Worm (Caenorhabditis elegans): ENCODE data around the gene nas-4.

Gene nas-4

DNA sequence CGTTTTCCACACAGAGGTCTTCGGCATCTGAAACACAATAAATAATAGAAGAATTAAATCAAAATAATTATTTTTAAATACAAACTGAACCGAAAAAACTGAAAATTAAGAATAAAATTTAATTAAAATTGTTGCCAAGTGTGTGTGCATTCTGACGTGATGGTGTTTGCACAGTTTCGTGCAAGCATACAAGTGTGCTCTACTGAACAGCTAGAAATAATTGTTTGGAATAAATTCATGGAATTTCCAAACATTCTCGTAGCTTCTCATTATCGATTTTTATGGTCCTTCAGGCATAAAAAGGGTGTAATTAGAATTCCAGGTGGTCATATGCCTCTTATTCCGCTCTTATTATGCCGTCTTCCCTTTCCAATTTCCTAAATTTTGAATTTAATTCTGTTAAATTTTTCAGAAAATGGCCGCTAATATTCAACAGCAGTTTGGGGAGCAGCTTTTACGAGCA, 16.3 kb upstream of the nas-4 start, which contains the start of the genes mrps-17 and txdc-9 (continued):
- no peak for TF ChIP-seq let-526 (GFP tag; IDR thresholded peaks at IDR 0.05)
- TF ChIP-seq Y53G8AR.9 (GFP tag; conservative IDR thresholded peaks at IDR 0.05), result no peak
- TF ChIP-seq zfh-2 (GFP tag; conservative IDR thresholded peaks at IDR 0.05), result no peak
- no peak for TF ChIP-seq sdz-38 (tag; optimal IDR thresholded peaks at IDR 0.05)
- TF ChIP-seq F49E8.2 (tag; optimal IDR thresholded peaks at IDR 0.05; ENCODE audit: insufficient read depth), result no peak
- no peak for TF ChIP-seq C17E4.6 (GFP tag; IDR thresholded peaks at IDR 0.05)
- peak; percentile 53 for TF ChIP-seq tbp1 (GFP tag; optimal IDR thresholded peaks at IDR 0.05)
- TF ChIP-seq snpc-4 (GFP tag; optimal IDR thresholded peaks at IDR 0.05), result no peak
- TF ChIP-seq snpc-4 (tag; optimal IDR thresholded peaks at IDR 0.05), result peak in 1 of 4 experiments; percentile 35

DNA sequence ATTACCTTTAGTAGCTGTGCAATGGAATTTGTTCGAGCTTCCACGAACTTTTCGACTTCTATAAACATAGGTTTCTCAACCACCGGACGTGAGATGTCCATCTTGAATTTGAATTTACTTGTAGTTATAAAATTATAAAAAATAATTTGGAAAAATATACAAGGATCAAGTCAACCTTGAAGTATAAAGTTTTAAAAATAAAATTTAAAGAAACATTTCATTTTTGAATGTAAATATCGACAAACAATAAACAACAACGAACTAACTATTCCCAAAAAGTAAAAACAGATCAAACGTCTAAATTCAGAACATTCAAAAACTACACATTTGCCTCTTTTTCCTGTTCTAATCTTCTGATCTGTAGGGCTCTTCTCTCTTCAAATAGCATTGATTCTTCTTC, 15.4 kb upstream of the nas-4 start, which contains the start of gene popl-1:
TSS of gene popl-1 (minus strand) at position 101 of the 400 bp plus-strand sequence.
- TF ChIP-seq egl-18 (GFP tag; IDR thresholded peaks at IDR 0.05) (no peak), attf-5 (GFP tag; optimal IDR thresholded peaks at IDR 0.05) (no peak), hsf-1 (GFP tag; IDR thresholded peaks at IDR 0.05) (no peak), egl-44 (GFP tag; IDR thresholded peaks at IDR 0.05) (no peak), let-526 (GFP tag; IDR thresholded peaks at IDR 0.05) (no peak), mcd-1 (GFP tag; IDR thresholded peaks at IDR 0.05) (no peak), ceh-79 (tag; optimal IDR thresholded peaks at IDR 0.05) (no peak), F57A8.1 (GFP tag; optimal IDR thresholded peaks at IDR 0.05) (no peak), ztf-22 (GFP tag; optimal IDR thresholded peaks at IDR 0.05) (no peak), ZK185.1 (tag; optimal IDR thresholded peaks at IDR 0.05; ENCODE audit: poor library complexity, severe bottlenecking) (no peak), Y53F4B.3 (GFP tag; IDR thresholded peaks at IDR 0.05) (no peak), bed-2 (GFP tag; IDR thresholded peaks at IDR 0.05) (no peak), hmg-20 (GFP tag; IDR thresholded peaks at IDR 0.05) (no peak), ceh-91 (GFP tag; IDR thresholded peaks at IDR 0.05) (no peak), lin-35 (GFP tag; optimal IDR thresholded peaks at IDR 0.05) (no peak), ama-1 (optimal IDR thresholded peaks at IDR 0.05) (no peak), ama-1 (GFP tag; optimal IDR thresholded peaks at IDR 0.05) (no peak), sea-2 (GFP tag; IDR thresholded peaks at IDR 0.05) (no peak), die-1 (tag; optimal IDR thresholded peaks at IDR 0.05) (no peak)

DNA sequence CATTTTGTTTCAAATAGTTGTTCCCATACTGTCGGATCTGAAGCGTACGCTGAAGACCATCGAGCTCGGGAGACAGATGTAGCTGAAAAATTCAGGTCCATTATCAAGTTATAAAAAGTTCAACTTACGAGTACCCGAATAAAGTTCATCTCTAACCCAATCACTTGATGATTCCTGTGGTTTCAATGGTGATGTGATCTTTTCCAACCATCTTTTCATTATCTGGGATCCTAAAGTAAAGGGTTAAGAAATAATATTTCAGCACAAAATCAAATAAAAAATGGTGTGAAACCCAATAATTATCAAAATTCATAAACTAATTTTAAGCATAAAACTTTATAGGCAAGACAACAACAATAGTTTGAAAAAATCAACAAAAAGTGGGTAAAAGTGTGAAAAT, 11.7 kb upstream of the nas-4 start, which contains the start of gene C05D11.8:
TSS of gene C05D11.8 (minus strand) at position 101 of the 400 bp plus-strand sequence.
- no peak for TF ChIP-seq somi-1 (GFP tag; optimal IDR thresholded peaks at IDR 0.05)

DNA sequence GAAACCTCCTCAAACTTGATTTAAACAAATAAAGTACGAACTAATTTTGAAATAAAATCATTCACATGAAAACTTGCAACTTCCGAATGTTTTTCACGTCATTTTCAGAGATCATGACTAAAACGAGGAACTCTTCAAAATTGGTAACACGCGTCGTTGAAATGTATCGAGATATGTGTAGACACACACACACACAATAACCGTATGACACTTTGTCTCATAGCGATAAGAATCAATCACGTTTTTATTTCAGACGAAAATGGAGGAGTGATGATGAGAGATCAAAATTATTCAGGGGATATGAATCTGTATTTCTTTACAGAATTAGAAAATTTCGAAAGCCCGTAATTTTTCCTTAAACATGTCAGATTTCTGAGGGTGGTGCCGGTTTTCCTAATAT, 7.3 kb upstream of the nas-4 start:
- TF ChIP-seq nhr-80 (tag; optimal IDR thresholded peaks at IDR 0.05) (peak; percentile 20), tlf-1 (GFP tag; optimal IDR thresholded peaks at IDR 0.05) (no peak), attf-5 (GFP tag; optimal IDR thresholded peaks at IDR 0.05) (peak; percentile 6), cebp-1 (GFP tag; IDR thresholded peaks at IDR 0.05) (no peak), cebp-1 (tag; optimal IDR thresholded peaks at IDR 0.05) (peak; percentile 35), atf-7 (tag; optimal IDR thresholded peaks at IDR 0.05) (peak; percentile 17)

DNA sequence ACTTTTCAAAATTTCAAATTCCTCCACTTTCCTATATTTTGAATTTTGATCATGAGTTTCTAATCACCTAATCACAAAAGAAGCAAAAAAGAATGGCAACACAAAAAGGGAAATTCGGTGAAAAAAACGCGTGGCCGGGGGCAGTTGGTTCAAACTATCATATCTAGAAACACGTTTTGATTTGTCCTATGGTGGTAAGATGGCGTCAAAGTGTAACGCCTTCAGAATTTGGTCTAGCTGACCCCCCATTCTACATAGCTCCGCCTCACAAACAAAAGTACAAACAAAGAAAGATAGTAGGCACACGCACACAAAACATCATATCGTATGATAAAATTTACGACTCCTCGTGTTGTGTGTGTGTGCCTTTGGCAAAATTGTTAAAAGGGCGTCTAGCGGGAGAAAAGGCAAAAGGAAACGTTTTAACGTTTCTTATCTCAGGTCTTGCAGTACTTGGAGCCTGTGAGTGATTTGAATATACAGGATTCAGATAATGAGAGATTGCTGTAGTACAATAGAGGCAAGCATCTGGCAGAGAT, 6.6 kb upstream of the nas-4 start:
- TF ChIP-seq hmg-1.2 (GFP tag; IDR thresholded peaks at IDR 0.05) (peak; percentile 30; the same call in 1 of the 2 replicates), nhr-27 (tag; optimal IDR thresholded peaks at IDR 0.05) (no peak), hmg-20 (GFP tag; IDR thresholded peaks at IDR 0.05) (no peak), attf-3 (GFP tag; conservative IDR thresholded peaks at IDR 0.05) (no peak), lin-26 (GFP tag; IDR thresholded peaks at IDR 0.05) (peak; percentile 46; the same call in 1 of the 2 replicates), hlh-12 (tag; optimal IDR thresholded peaks at IDR 0.05) (no peak), dox-1 (GFP tag; IDR thresholded peaks at IDR 0.05) (peak; percentile 15; the same call in 1 of the 2 replicates), dpl-1 (GFP tag; optimal IDR thresholded peaks at IDR 0.05) (no peak), nhr-80 (tag; optimal IDR thresholded peaks at IDR 0.05) (peak; percentile 72)
